Fruit fly (Drosophila melanogaster): Measurements from ENCODE around the gene CG13692.
A peak's percentile ranks its signal among the peaks of the same experiment; 100 is the strongest.

CG13692 gene

DNA sequence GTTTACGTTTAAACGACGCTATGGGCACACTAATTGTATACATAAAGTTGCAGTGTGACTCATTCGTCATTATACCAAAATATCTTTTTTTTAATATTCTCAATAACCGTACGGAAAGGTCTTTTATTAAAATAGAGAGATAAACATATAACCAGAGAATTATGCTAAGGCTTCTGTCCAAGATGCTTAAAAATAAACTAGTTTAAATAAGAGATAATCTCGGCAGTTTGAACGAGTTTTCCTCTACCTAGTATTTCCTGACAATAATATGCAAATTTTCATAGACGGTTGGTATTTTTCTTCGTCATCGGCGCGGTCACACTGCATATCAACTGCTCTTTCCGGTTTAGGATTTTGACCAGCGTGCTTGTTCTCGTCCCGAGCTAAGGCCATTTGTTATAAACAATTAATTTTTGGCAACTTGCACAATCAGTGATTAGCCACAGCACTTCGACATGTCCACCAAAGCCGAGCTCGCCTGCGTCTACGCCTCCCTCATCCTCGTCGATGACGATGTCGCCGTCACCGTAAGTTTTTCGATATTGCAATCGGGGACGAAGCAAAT lies 1.9 kb upstream of the CG13692 start, which contains the start of the genes CG13690 and RpLP1 (continued):
- TF ChIP-seq pum (GFP tag; optimal IDR thresholded peaks at IDR 0.05) (peak; percentile 36), CG13424 (tag; optimal IDR thresholded peaks at IDR 0.05) (peak; percentile 61), CG6254 (GFP tag; optimal IDR thresholded peaks at IDR 0.05) (peak; percentile 21), Mes4 (GFP tag; optimal IDR thresholded peaks at IDR 0.05) (peak; percentile 89), fu2 (GFP tag; optimal IDR thresholded peaks at IDR 0.05) (peak; percentile 40), tx (GFP tag; optimal IDR thresholded peaks at IDR 0.05) (no peak), BtbVII (GFP tag; optimal IDR thresholded peaks at IDR 0.05) (peak; percentile 88), H15 (GFP tag; IDR thresholded peaks at IDR 0.05) (no peak), Dp (GFP tag; optimal IDR thresholded peaks at IDR 0.05) (peak; percentile 88), CG30403 (GFP tag; optimal IDR thresholded peaks at IDR 0.05) (peak; percentile 70), CG10267 (tag; optimal IDR thresholded peaks at IDR 0.05) (peak; percentile 86), CG11560 (tag; IDR thresholded peaks at IDR 0.05) (no peak), CG16813 (GFP tag; IDR thresholded peaks at IDR 0.05; ENCODE audit: partially characterized antibody) (no peak; the same call in 2 of the 3 replicates), CG7357 (GFP tag; IDR thresholded peaks at IDR 0.05) (no peak), CG7556 (GFP tag; optimal IDR thresholded peaks at IDR 0.05) (peak; percentile 62), CG6689 (GFP tag; IDR thresholded peaks at IDR 0.05) (no peak), Jarid2 (GFP tag; optimal IDR thresholded peaks at IDR 0.05) (peak; percentile 64), NC2β (GFP tag; optimal IDR thresholded peaks at IDR 0.05) (peak; percentile 98), ab (GFP tag; optimal IDR thresholded peaks at IDR 0.05) (no peak), CG10979 (tag; optimal IDR thresholded peaks at IDR 0.05) (peak; percentile 66), CG2120 (GFP tag; optimal IDR thresholded peaks at IDR 0.05) (peak; percentile 39), Meics (GFP tag; optimal IDR thresholded peaks at IDR 0.05) (peak; percentile 91), HmgZ (tag; optimal IDR thresholded peaks at IDR 0.05) (peak; percentile 52), Med (GFP tag) (peak; percentile 96), CG8924 (tag; optimal IDR thresholded peaks at IDR 0.05) (peak; percentile 92), repo (GFP tag; optimal IDR thresholded peaks at IDR 0.05) (peak; percentile 40), tll (GFP tag; optimal IDR thresholded peaks at IDR 0.05) (no peak), CG3995 (GFP tag; optimal IDR thresholded peaks at IDR 0.05) (peak; percentile 44), zfh1 (GFP tag; IDR thresholded peaks at IDR 0.05) (peak; percentile 76), chn (GFP tag; optimal IDR thresholded peaks at IDR 0.05) (peak; percentile 55), BEAF-32 (GFP tag; optimal IDR thresholded peaks at IDR 0.05) (peak; percentile 58), disco-r (GFP tag; optimal IDR thresholded peaks at IDR 0.05) (peak; percentile 50), Ravus (GFP tag; IDR thresholded peaks at IDR 0.05) (no peak), CG14860 (GFP tag; IDR thresholded peaks at IDR 0.05; ENCODE audit: partially characterized antibody) (no peak), CG8281 (tag; optimal IDR thresholded peaks at IDR 0.05) (peak; percentile 17), D19A (tag; optimal IDR thresholded peaks at IDR 0.05) (no peak), hb (GFP tag; IDR thresholded peaks at IDR 0.05; ENCODE audit: partially characterized antibody) (no peak), CG11247 (GFP tag; IDR thresholded peaks at IDR 0.05) (no peak), rib (GFP tag; IDR thresholded peaks at IDR 0.05) (no peak; the same call in 1 of the 2 replicates), nom (GFP tag; optimal IDR thresholded peaks at IDR 0.05) (peak; percentile 89), CG7928 (GFP tag; optimal IDR thresholded peaks at IDR 0.05) (peak; percentile 68), prd (optimal IDR thresholded peaks at IDR 0.05) (no peak), prd (GFP tag; IDR thresholded peaks at IDR 0.05) (no peak), CG4854 (GFP tag; optimal IDR thresholded peaks at IDR 0.05) (peak; percentile 34), Bgb (GFP tag; IDR thresholded peaks at IDR 0.05; ENCODE audit: partially characterized antibody) (peak; percentile 25; the same call in 1 of the 2 replicates), grn (GFP tag; optimal IDR thresholded peaks at IDR 0.05) (peak; percentile 66), ttk (GFP tag; IDR thresholded peaks at IDR 0.05) (no peak), nau (GFP tag; optimal IDR thresholded peaks at IDR 0.05) (peak; percentile 87), NK7.1 (GFP tag; optimal IDR thresholded peaks at IDR 0.05) (peak; percentile 54), CG2202 (tag; optimal IDR thresholded peaks at IDR 0.05) (peak; percentile 77)

Data from whole organism, embryonic.